Worm (Caenorhabditis elegans) whole organism, young adult: ENCODE measurements around the gene F56D6.22.

Experiments
- B0035.1 ChIP-seq: sonication (generic microtip); optimal IDR thresholded peaks from 2 replicates; lab custom pipeline; 2016; ENCODE audit warnings: missing genetic modification characterization, mild to moderate bottlenecking, missing compliant biosample characterization, missing genotype, missing genetic modification reagents
- B0336.3 ChIP-seq: fragments of 200-800 bp; sonication (Bioruptor generic); IDR thresholded peaks from 2 replicates; pipeline ENCODE4 v1.3.6; 2022; ENCODE audit warnings: missing genetic modification characterization, missing compliant biosample characterization
- C06A6.2 ChIP-seq: fragments of 200-800 bp; sonication (Bioruptor generic); conservative IDR thresholded peaks from 2 replicates; pipeline ENCODE4 v1.3.6; 2022; ENCODE audit warnings: missing genetic modification characterization, missing compliant biosample characterization
- C17E4.6 ChIP-seq: fragments of 200-800 bp; sonication (Bioruptor generic); IDR thresholded peaks from 2 replicates; pipeline ENCODE4 v1.3.6; 2022; ENCODE audit warnings: missing genetic modification reagents, missing genetic modification characterization, missing compliant biosample characterization
- F10E7.11 ChIP-seq: sonication (generic microtip); optimal IDR thresholded peaks from 2 replicates; lab custom pipeline; 2017; ENCODE audit warnings: mild to moderate bottlenecking, missing genetic modification characterization, moderate library complexity, missing compliant biosample characterization
- F33H1.4 ChIP-seq: fragments of 200-800 bp; sonication (Bioruptor generic); IDR thresholded peaks from 2 replicates; pipeline ENCODE4 v1.3.6; 2022; ENCODE audit warnings: missing genetic modification reagents, missing genetic modification characterization, missing compliant biosample characterization
- K12H6.12 ChIP-seq: fragments of 200-800 bp; sonication (Bioruptor generic); optimal IDR thresholded peaks from 2 replicates; lab custom pipeline; 2018; ENCODE audit warnings: mild to moderate bottlenecking, missing genetic modification characterization, missing compliant biosample characterization
- Y56A3A.18 ChIP-seq: fragments of 200-800 bp; sonication (Bioruptor generic); IDR thresholded peaks from 2 replicates; pipeline ENCODE4 v1.3.6; 2022; ENCODE audit warnings: missing genetic modification reagents, missing genetic modification characterization, missing compliant biosample characterization
- Y79H2A.3 ChIP-seq: fragments of 200-800 bp; sonication (Bioruptor generic); conservative IDR thresholded peaks from 2 replicates; pipeline ENCODE4 v1.3.6; 2022; ENCODE audit warnings: missing genetic modification reagents, missing genetic modification characterization, missing compliant biosample characterization
- ama-1 ChIP-seq, 3 experiments: fragments of 150-350 bp in 1 of 3; sonication (generic microtip) in 2 of 3; optimal IDR thresholded peaks; 2 replicates each; lab custom pipeline; 2014 to 2018; ENCODE audit warnings: missing biosample characterization in 2 of 3, missing genetic modification characterization in 2 of 3, missing genetic modification reagents in 2 of 3
- aptf-2 ChIP-seq: fragments of 200-800 bp; sonication (Bioruptor generic); conservative IDR thresholded peaks from 2 replicates; pipeline ENCODE4 v1.3.6; 2022; ENCODE audit warnings: missing genetic modification reagents, missing genetic modification characterization, missing compliant biosample characterization
- aptf-3 ChIP-seq: fragments of 200-800 bp; sonication (Bioruptor generic); IDR thresholded peaks from 2 replicates; pipeline ENCODE4 v1.3.6; 2022; ENCODE audit warnings: missing genetic modification characterization, missing compliant biosample characterization
- atf-7 ChIP-seq: sonication (generic microtip); optimal IDR thresholded peaks from 2 replicates; lab custom pipeline; 2017; ENCODE audit warnings: mild to moderate bottlenecking, missing genetic modification characterization, missing compliant biosample characterization
- attf-5 ChIP-seq: fragments of 200-800 bp; sonication (Bioruptor generic); optimal IDR thresholded peaks from 2 replicates; lab custom pipeline; 2018; ENCODE audit warnings: mild to moderate bottlenecking, missing genetic modification characterization, missing compliant biosample characterization
- ceh-79 ChIP-seq: sonication (generic microtip); optimal IDR thresholded peaks from 2 replicates; lab custom pipeline; 2017; ENCODE audit warnings: mild to moderate bottlenecking, missing genetic modification characterization, missing compliant biosample characterization
- ceh-91 ChIP-seq: fragments of 200-800 bp; sonication (Bioruptor generic); IDR thresholded peaks from 2 replicates; pipeline ENCODE4 v1.3.6; 2022; ENCODE audit warnings: missing genetic modification reagents, missing genetic modification characterization, missing compliant biosample characterization
- dpl-1 ChIP-seq: fragments of 150-350 bp; optimal IDR thresholded peaks from 2 replicates; lab custom pipeline; 2014; ENCODE audit warnings: missing biosample characterization, missing genetic modification reagents, missing genetic modification characterization
- hmg-1.2 ChIP-seq: fragments of 200-800 bp; sonication (Bioruptor generic); IDR thresholded peaks from 2 replicates; pipeline ENCODE4 v1.3.6; 2022; ENCODE audit warnings: missing genetic modification reagents, missing genetic modification characterization, missing compliant biosample characterization
- hsf-1 ChIP-seq: fragments of 200-800 bp; sonication (Bioruptor generic); IDR thresholded peaks from 2 replicates; pipeline ENCODE4 v1.3.6; 2022; ENCODE audit warnings: missing genetic modification reagents, missing genetic modification characterization, missing compliant biosample characterization
- let-607 ChIP-seq, 2 experiments: fragments of 200-800 bp in 1 of 2; sonication (Bioruptor generic) in 1 of 2; sonication (generic microtip) in 1 of 2; optimal IDR thresholded peaks; 2 replicates each; lab custom pipeline; 2016 to 2018; ENCODE audit warnings: mild to moderate bottlenecking in 2 of 2, missing compliant biosample characterization in 2 of 2, missing genetic modification characterization in 2 of 2, moderate library complexity in 2 of 2, missing genotype in 1 of 2
- lir-1 ChIP-seq: fragments of 200-800 bp; sonication (Bioruptor generic); conservative IDR thresholded peaks from 2 replicates; pipeline ENCODE4 v1.3.6; 2022; ENCODE audit warnings: missing genetic modification reagents, missing genetic modification characterization, missing compliant biosample characterization
- lsl-1 ChIP-seq: fragments of 200-800 bp; sonication (Bioruptor generic); optimal IDR thresholded peaks from 2 replicates; lab custom pipeline; 2018; ENCODE audit warnings: mild to moderate bottlenecking, missing genetic modification characterization, moderate library complexity, missing compliant biosample characterization
- madf-3 ChIP-seq: fragments of 200-800 bp; sonication (Bioruptor generic); IDR thresholded peaks from 2 replicates; pipeline ENCODE4 v1.3.6; 2022; ENCODE audit warnings: missing genetic modification reagents, missing genetic modification characterization, missing compliant biosample characterization
- madf-6 ChIP-seq: fragments of 200-800 bp; sonication (Bioruptor generic); IDR thresholded peaks from 2 replicates; pipeline ENCODE4 v1.3.6; 2022; ENCODE audit warnings: missing genetic modification reagents, missing genetic modification characterization, missing compliant biosample characterization
- nfya-2 ChIP-seq: fragments of 200-800 bp; sonication (Bioruptor generic); IDR thresholded peaks from 2 replicates; pipeline ENCODE4 v1.3.6; 2022; ENCODE audit warnings: missing genetic modification reagents, missing genetic modification characterization, missing compliant biosample characterization
- rec-8 ChIP-seq, 2 experiments: sonication (generic microtip); optimal IDR thresholded peaks; 2 replicates each; lab custom pipeline; 2016; ENCODE audit warnings: mild to moderate bottlenecking in 2 of 2, missing genetic modification characterization in 2 of 2, missing genetic modification reagents in 2 of 2, missing genotype in 2 of 2, missing biosample characterization in 1 of 2, missing compliant biosample characterization in 1 of 2, moderate library complexity in 1 of 2
- snpc-1.1 ChIP-seq: sonication (generic microtip); optimal IDR thresholded peaks from 2 replicates; lab custom pipeline; 2017; ENCODE audit warnings: missing genetic modification characterization, mild to moderate bottlenecking, missing compliant biosample characterization, antibody characterized with exemption, moderate library complexity, missing genotype, missing genetic modification reagents; ENCODE audit not compliant: insufficient read depth
- snpc-3.4 ChIP-seq: sonication (generic microtip); optimal IDR thresholded peaks from 2 replicates; lab custom pipeline; 2017; ENCODE audit warnings: missing genetic modification characterization, mild to moderate bottlenecking, missing compliant biosample characterization, antibody characterized with exemption, moderate library complexity, missing genotype, missing genetic modification reagents
- sptf-2 ChIP-seq: fragments of 200-800 bp; sonication (Bioruptor generic); optimal IDR thresholded peaks from 2 replicates; lab custom pipeline; 2018; ENCODE audit warnings: mild to moderate bottlenecking, missing genetic modification characterization, missing compliant biosample characterization
- tbp1 ChIP-seq: fragments of 200-800 bp; sonication (Bioruptor generic); optimal IDR thresholded peaks from 2 replicates; lab custom pipeline; 2018; ENCODE audit warnings: mild to moderate bottlenecking, missing genetic modification characterization, missing compliant biosample characterization
- unc-130 ChIP-seq: sonication (generic microtip); optimal IDR thresholded peaks from 2 replicates; lab custom pipeline; 2016; ENCODE audit warnings: missing genetic modification reagents, missing genetic modification characterization, missing compliant biosample characterization
- unc-62 ChIP-seq: fragments of 150-350 bp; optimal IDR thresholded peaks from 2 replicates; lab custom pipeline; 2014; ENCODE audit warnings: missing biosample characterization, missing genetic modification reagents, missing genetic modification characterization
- ztf-18 ChIP-seq: sonication (generic microtip); optimal IDR thresholded peaks from 2 replicates; lab custom pipeline; 2016; ENCODE audit warnings: missing genotype, mild to moderate bottlenecking, missing genetic modification characterization, missing compliant biosample characterization
- ztf-28 ChIP-seq: fragments of 200-800 bp; sonication (Bioruptor generic); IDR thresholded peaks from 2 replicates; pipeline ENCODE4 v1.3.6; 2022; ENCODE audit warnings: missing genetic modification reagents, missing genetic modification characterization, missing compliant biosample characterization
- ztf-6 ChIP-seq: fragments of 200-800 bp; sonication (Bioruptor generic); IDR thresholded peaks from 2 replicates; pipeline ENCODE4 v1.3.6; 2022; ENCODE audit warnings: missing genetic modification reagents, missing genetic modification characterization, missing compliant biosample characterization

The F56D6.22 gene

DNA sequence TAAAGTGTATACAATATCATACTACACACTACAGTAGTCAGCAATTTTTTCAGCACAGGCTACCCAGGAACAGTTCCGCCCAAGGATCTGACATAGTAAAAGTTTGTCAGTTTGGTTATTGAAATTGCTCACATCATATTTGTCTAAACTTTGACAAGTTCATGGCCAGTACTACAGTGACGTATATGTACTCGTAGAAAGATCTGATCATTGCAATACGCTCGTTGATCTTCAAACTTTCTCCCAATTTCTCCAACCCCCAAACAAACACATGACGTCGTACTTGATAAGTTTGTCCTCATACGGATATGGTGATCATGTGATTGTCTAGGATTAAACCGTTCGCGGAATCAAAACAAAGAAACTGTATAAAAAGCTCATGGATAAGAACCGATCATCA, 12.6 kb downstream of the F56D6.22 start, which contains the start of gene dct-8:
Gene dct-8, plus strand, starts transcription at position 301 of the 400 bp plus-strand sequence.
- TF ChIP-seq attf-5 = no peak
- no peak for TF ChIP-seq hmg-1.2
- no peak for TF ChIP-seq ceh-79 (tag; lab: Kevin White, UChicago)
- TF ChIP-seq ztf-18 (tag; lab: Kevin White, UChicago) = no peak
- no peak for TF ChIP-seq tbp1 (GFP tag; lab: Kevin White, UChicago)
- TF ChIP-seq Y56A3A.18 = no peak
- no peak for TF ChIP-seq F10E7.11 (tag; lab: Kevin White, UChicago)

DNA sequence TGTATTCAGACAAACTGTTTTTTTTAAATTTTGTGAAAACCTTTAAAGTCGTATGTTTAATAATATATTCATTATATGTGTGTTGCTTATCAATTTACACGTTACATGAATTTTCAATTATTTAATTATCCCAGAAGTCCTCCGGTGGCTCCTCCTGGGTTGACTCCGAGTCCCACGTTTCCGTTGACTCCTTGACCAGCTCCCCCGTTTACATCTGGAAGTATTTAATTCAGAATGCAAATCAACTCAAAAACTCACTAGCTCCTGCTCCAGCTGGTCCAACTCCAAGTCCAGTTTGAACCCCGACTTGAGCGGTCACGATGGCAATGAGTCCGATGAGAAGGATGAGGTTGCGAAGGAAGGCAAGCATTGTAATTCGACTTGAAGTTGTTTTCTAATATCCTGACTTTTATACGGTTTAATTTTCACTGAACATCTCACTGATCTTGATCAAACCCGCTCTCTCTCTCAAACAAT, 13.4 kb downstream of the F56D6.22 start, which contains the start of gene F56D6.8:
Gene F56D6.8, minus strand, starts transcription at position 427 of the 477 bp plus-strand sequence.
- no peak for TF ChIP-seq ceh-91 (GFP tag; lab: Robert Waterston, UW)
- no peak for TF ChIP-seq madf-3 (GFP tag; lab: Robert Waterston, UW)
- no peak for TF ChIP-seq unc-62 (GFP tag; lab: Kevin White, UChicago)
- no peak for TF ChIP-seq unc-130 (GFP tag; lab: Kevin White, UChicago)
- no peak for TF ChIP-seq hsf-1 (GFP tag; lab: Robert Waterston, UW)
- no peak for TF ChIP-seq sptf-2
- TF ChIP-seq aptf-2 (GFP tag; lab: Robert Waterston, UW) = no peak
- TF ChIP-seq rec-8 (tag; optimal IDR thresholded peaks at IDR 0.05; lab: Kevin White, UChicago) = no peak
- no peak for TF ChIP-seq ztf-6 (GFP tag; lab: Robert Waterston, UW)
- no peak for TF ChIP-seq atf-7 (tag; lab: Kevin White, UChicago)
- no peak for TF ChIP-seq madf-6 (GFP tag; lab: Robert Waterston, UW)
- no peak for TF ChIP-seq lsl-1
- TF ChIP-seq K12H6.12 (tag; lab: Kevin White, UChicago) = no peak
- no peak for TF ChIP-seq snpc-1.1 (tag; lab: Kevin White, UChicago)
- TF ChIP-seq Y79H2A.3 (GFP tag; lab: Robert Waterston, UW) = no peak
- TF ChIP-seq snpc-3.4 (tag; lab: Kevin White, UChicago) = no peak
- TF ChIP-seq, all 124 proteins: peak for 0

DNA sequence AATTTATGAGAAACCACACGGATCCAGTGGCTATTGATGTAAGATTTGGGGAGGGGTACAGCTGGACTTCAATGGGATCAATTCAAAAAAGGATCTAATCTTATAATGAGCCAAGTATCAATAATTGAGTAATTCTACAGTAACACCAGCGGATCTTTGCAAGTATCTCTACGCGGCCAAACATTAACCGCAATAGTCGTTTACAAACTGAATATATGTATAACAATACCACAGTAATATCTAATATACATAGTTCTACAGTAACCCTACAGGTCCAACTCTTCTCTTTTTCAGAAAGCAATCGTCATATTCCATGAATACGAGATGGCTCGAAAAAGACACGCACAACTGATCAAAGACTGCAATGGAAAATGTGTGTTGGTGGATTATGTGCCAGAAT, 15.4 kb downstream of the F56D6.22 start, which contains the start of gene F56D6.9:
Gene F56D6.9, plus strand, starts transcription at position 301 of the 400 bp plus-strand sequence.
- no peak for TF ChIP-seq ztf-28 (GFP tag; lab: Robert Waterston, UW)
- no peak for TF ChIP-seq rec-8 (tag; optimal IDR thresholded peaks at IDR 0.05; lab: Kevin White, UChicago)
- TF ChIP-seq ama-1 (optimal IDR thresholded peaks at IDR 0.05; lab: Kevin White, UChicago) = no peak
- no peak for TF ChIP-seq ama-1 (GFP tag; optimal IDR thresholded peaks at IDR 0.05; lab: Kevin White, UChicago)
- TF ChIP-seq, all 124 proteins: peak for 0

DNA sequence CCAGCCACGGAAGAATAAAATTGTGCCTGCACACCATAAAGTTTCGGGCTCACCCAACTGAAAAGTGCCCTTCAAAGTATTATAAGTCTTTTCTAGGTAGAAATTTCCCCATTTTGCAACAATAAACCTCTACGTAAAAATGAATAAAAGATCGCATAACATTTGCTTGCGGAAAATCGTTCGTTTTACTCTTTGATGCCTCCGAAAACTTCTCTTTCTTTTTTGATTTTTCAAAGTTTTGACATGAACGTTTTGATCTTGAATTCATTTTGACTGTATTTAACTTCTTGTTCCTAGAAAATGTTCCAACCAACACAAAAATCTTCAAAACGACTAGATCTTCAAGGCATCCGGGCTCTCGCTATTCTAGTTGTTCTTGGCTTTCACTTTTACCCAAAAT, 18.4 kb downstream of the F56D6.22 start, which contains the start of gene oac-21:
Gene oac-21, plus strand, starts transcription at position 301 of the 400 bp plus-strand sequence.
- TF ChIP-seq nfya-2 (no peak), ceh-91 (GFP tag; lab: Robert Waterston, UW) (no peak)

DNA sequence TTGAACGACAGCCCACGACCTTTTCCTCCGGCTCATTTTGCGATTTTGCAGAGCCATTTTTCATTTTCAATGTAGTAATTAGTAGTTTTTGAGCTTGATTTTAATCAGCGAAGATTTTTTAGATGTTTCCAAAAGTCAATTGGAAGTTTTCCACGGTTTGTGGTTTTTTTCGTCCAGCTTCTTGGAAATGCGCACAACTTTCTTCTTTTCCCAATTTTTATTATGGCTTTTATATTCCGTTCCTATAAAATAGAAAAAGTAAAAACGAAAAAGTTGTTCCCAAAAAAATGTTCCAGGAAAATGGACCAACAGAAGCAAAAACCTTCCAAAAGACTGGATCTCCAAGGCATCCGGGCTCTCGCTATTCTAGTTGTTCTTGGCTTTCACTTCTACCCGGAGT, 22.0 kb downstream of the F56D6.22 start, which contains the start of gene oac-22:
Gene oac-22, plus strand, starts transcription at position 301 of the 400 bp plus-strand sequence.
- TF ChIP-seq aptf-3 (GFP tag; lab: Robert Waterston, UW) = no peak
- TF ChIP-seq dpl-1 = no peak
- TF ChIP-seq attf-5 = no peak
- no peak for TF ChIP-seq F33H1.4 (GFP tag; lab: Robert Waterston, UW)
- no peak for TF ChIP-seq ceh-91 (GFP tag; lab: Robert Waterston, UW)
- TF ChIP-seq let-607 (tag; optimal IDR thresholded peaks at IDR 0.05; lab: Kevin White, UChicago) = no peak
- TF ChIP-seq C06A6.2 (GFP tag; lab: Robert Waterston, UW) = no peak
- no peak for TF ChIP-seq C17E4.6 (GFP tag; lab: Robert Waterston, UW)
- no peak for TF ChIP-seq B0035.1 (tag; lab: Kevin White, UChicago)
- TF ChIP-seq B0336.3 = no peak
- no peak for TF ChIP-seq lir-1 (GFP tag; lab: Robert Waterston, UW)
